Fruit fly (Drosophila melanogaster): ENCODE measurements around the gene CG13615.

Gene CG13615

dm6 chr3R:24348420-24349190, 41.7 kb upstream of the CG13615 start, which contains the start of the genes CG5746 and CG6454 (continued):
- TF ChIP-seq CG11456 (GFP tag; IDR thresholded peaks at IDR 0.05) (no peak), CG34376 (GFP tag; optimal IDR thresholded peaks at IDR 0.05) (no peak), Mad (GFP tag; optimal IDR thresholded peaks at IDR 0.05) (peak; percentile 60), Deaf1 (tag; optimal IDR thresholded peaks at IDR 0.05) (no peak), wek (GFP tag; optimal IDR thresholded peaks at IDR 0.05) (no peak), E2f1 (GFP tag; IDR thresholded peaks at IDR 0.05) (0 out of 2 replicates have a peak, but pooled peaks have one; percentile 19), Myb (GFP tag; optimal IDR thresholded peaks at IDR 0.05) (peak; percentile 48), CG3065 (GFP tag; optimal IDR thresholded peaks at IDR 0.05) (no peak), E2f2 (GFP tag; IDR thresholded peaks at IDR 0.05) (no peak; the same call in 1 of the 2 replicates), Xrp1 (GFP tag; IDR thresholded peaks at IDR 0.05) (peak; percentile 35; the same call in 1 of the 2 replicates), crol (GFP tag; IDR thresholded peaks at IDR 0.05) (no peak), BEAF-32 (GFP tag; optimal IDR thresholded peaks at IDR 0.05) (peak; percentile 44), sens-2 (GFP tag; IDR thresholded peaks at IDR 0.05) (no peak), Hand (GFP tag; optimal IDR thresholded peaks at IDR 0.05) (no peak), CG34224 (GFP tag; IDR thresholded peaks at IDR 0.05; ENCODE audit: partially characterized antibody) (no peak), Atf6 (GFP tag; IDR thresholded peaks at IDR 0.05) (no peak), bcd (GFP tag; optimal IDR thresholded peaks at IDR 0.05) (no peak), CG9727 (GFP tag; optimal IDR thresholded peaks at IDR 0.05) (peak; percentile 50), gem (tag; optimal IDR thresholded peaks at IDR 0.05) (no peak), CG3838 (GFP tag; optimal IDR thresholded peaks at IDR 0.05) (no peak), Side (GFP tag; optimal IDR thresholded peaks at IDR 0.05) (peak; percentile 28), danr (GFP tag; IDR thresholded peaks at IDR 0.05) (no peak), dmrt11E (tag; optimal IDR thresholded peaks at IDR 0.05) (peak; percentile 61), Asciz (GFP tag; optimal IDR thresholded peaks at IDR 0.05) (no peak), zf30C (GFP tag; optimal IDR thresholded peaks at IDR 0.05) (no peak), kah (GFP tag; optimal IDR thresholded peaks at IDR 0.05) (no peak), da (GFP tag; optimal IDR thresholded peaks at IDR 0.05) (no peak), CG11695 (GFP tag; IDR thresholded peaks at IDR 0.05) (no peak), CG9932 (GFP tag; IDR thresholded peaks at IDR 0.05) (no peak), p53 (GFP tag; optimal IDR thresholded peaks at IDR 0.05) (no peak), Doc3 (GFP tag; IDR thresholded peaks at IDR 0.05; ENCODE audit: partially characterized antibody) (no peak), CG3281 (GFP tag; optimal IDR thresholded peaks at IDR 0.05) (no peak), CG10959 (GFP tag; IDR thresholded peaks at IDR 0.05) (no peak), kay (GFP tag; optimal IDR thresholded peaks at IDR 0.05) (no peak), CG43689 (GFP tag; IDR thresholded peaks at IDR 0.05) (no peak), CG10979 (tag; optimal IDR thresholded peaks at IDR 0.05) (peak; percentile 27), Doc2 (GFP tag; IDR thresholded peaks at IDR 0.05) (no peak), NK7.1 (GFP tag; optimal IDR thresholded peaks at IDR 0.05) (no peak), jigr1 (GFP tag; IDR thresholded peaks at IDR 0.05) (peak; percentile 34; the same call in 1 of the 3 replicates), grn (GFP tag; optimal IDR thresholded peaks at IDR 0.05) (no peak), Rfx (GFP tag; IDR thresholded peaks at IDR 0.05) (no peak; the same call in 1 of the 2 replicates), CG12744 (GFP tag; optimal IDR thresholded peaks at IDR 0.05) (peak; percentile 35), ase (GFP tag; IDR thresholded peaks at IDR 0.05) (no peak), B-H1 (GFP tag; IDR thresholded peaks at IDR 0.05) (no peak), GATAe (GFP tag; conservative IDR thresholded peaks at IDR 0.05) (no peak), NC2α (GFP tag; optimal IDR thresholded peaks at IDR 0.05) (peak; percentile 29), peb (GFP tag; IDR thresholded peaks at IDR 0.05) (no peak), CG5245 (GFP tag; optimal IDR thresholded peaks at IDR 0.05) (peak; percentile 28), Neu2 (GFP tag; optimal IDR thresholded peaks at IDR 0.05; ENCODE audit: borderline replicate concordance) (peak; percentile 18), Drgx (GFP tag; IDR thresholded peaks at IDR 0.05) (no peak), CG14860 (GFP tag; IDR thresholded peaks at IDR 0.05; ENCODE audit: partially characterized antibody) (no peak)
